Fruit fly (Drosophila melanogaster): Measurements from ENCODE around the gene CG32645.
A peak's percentile ranks its signal among the peaks of the same experiment; 100 is the strongest.

CG32645 gene

DNA sequence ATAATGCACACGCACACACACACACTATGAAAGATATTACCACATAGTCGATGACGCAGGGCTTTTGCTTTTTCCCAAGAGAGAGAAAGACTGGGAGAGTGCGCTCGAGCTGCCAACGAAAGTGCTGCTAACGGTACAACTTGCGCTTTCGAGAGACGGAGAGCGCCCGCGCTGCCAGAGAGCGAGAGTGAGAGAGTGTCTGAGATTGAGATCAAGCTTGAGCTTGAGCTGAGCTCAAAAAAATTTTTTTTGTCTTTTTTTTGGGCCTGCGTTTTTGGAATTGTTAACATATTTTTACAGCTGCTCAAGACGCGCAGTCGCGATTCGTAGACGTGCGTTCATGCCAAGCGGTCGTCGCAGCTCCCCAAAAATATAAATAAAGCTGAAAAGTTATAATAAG is at the start of gene CG32645:
Gene CG32645, plus strand, starts transcription at position 313 of the 400 bp plus-strand sequence.
- TF ChIP-seq esn (GFP tag; optimal IDR thresholded peaks at IDR 0.05) (no peak), topi (GFP tag; optimal IDR thresholded peaks at IDR 0.05) (no peak), lz (GFP tag; optimal IDR thresholded peaks at IDR 0.05) (no peak), OdsH (GFP tag; optimal IDR thresholded peaks at IDR 0.05) (no peak), CG34406 (GFP tag; optimal IDR thresholded peaks at IDR 0.05) (no peak), Blimp-1 (GFP tag; optimal IDR thresholded peaks at IDR 0.05) (peak; percentile 98), Smox (GFP tag; optimal IDR thresholded peaks at IDR 0.05) (no peak), acj6 (GFP tag; optimal IDR thresholded peaks at IDR 0.05) (no peak), CG32006 (GFP tag; optimal IDR thresholded peaks at IDR 0.05) (no peak), CG6808 (GFP tag; optimal IDR thresholded peaks at IDR 0.05) (no peak), pdm3 (GFP tag; optimal IDR thresholded peaks at IDR 0.05) (no peak), CG6854 (GFP tag; optimal IDR thresholded peaks at IDR 0.05) (peak; percentile 82), dac (GFP tag; optimal IDR thresholded peaks at IDR 0.05) (no peak), CG3919 (GFP tag; optimal IDR thresholded peaks at IDR 0.05) (peak; percentile 11), net (GFP tag; optimal IDR thresholded peaks at IDR 0.05) (no peak), CG11902 (GFP tag; optimal IDR thresholded peaks at IDR 0.05) (no peak), achi (GFP tag; optimal IDR thresholded peaks at IDR 0.05) (no peak), CG6276 (GFP tag; optimal IDR thresholded peaks at IDR 0.05) (peak; percentile 48), CG9139 (GFP tag; optimal IDR thresholded peaks at IDR 0.05) (no peak), CG1621 (tag; optimal IDR thresholded peaks at IDR 0.05) (no peak), CG10669 (GFP tag; optimal IDR thresholded peaks at IDR 0.05) (no peak), fd85E (GFP tag; optimal IDR thresholded peaks at IDR 0.05) (no peak), Eip75B (GFP tag; optimal IDR thresholded peaks at IDR 0.05) (no peak), Sox102F (GFP tag; optimal IDR thresholded peaks at IDR 0.05) (no peak), CG11294 (GFP tag; IDR thresholded peaks at IDR 0.05) (no peak), CG7368 (GFP tag; optimal IDR thresholded peaks at IDR 0.05) (no peak), CG3032 (tag; optimal IDR thresholded peaks at IDR 0.05) (no peak), CG8632 (GFP tag; optimal IDR thresholded peaks at IDR 0.05) (no peak), CG4318 (GFP tag; optimal IDR thresholded peaks at IDR 0.05) (no peak), CG16779 (tag; optimal IDR thresholded peaks at IDR 0.05) (no peak), Hr39 (GFP tag; optimal IDR thresholded peaks at IDR 0.05) (no peak), Met (GFP tag; optimal IDR thresholded peaks at IDR 0.05) (no peak), CG15336 (GFP tag; IDR thresholded peaks at IDR 0.05) (peak; percentile 38; the same call in 1 of the 2 replicates), CG8119 (GFP tag; IDR thresholded peaks at IDR 0.05) (peak; percentile 42; the same call in 2 of the 3 replicates), spab (GFP tag; optimal IDR thresholded peaks at IDR 0.05) (no peak), CG10631 (GFP tag; optimal IDR thresholded peaks at IDR 0.05) (no peak), Hr38 (GFP tag; optimal IDR thresholded peaks at IDR 0.05) (no peak), CG6792 (GFP tag; optimal IDR thresholded peaks at IDR 0.05) (no peak), vri (GFP tag; optimal IDR thresholded peaks at IDR 0.05) (peak; percentile 63), Hr4 (GFP tag; optimal IDR thresholded peaks at IDR 0.05) (no peak), CG31627 (GFP tag; optimal IDR thresholded peaks at IDR 0.05) (no peak), Sox14 (GFP tag; optimal IDR thresholded peaks at IDR 0.05) (no peak), svp (GFP tag) (no peak), salr (GFP tag; optimal IDR thresholded peaks at IDR 0.05) (no peak), Lpt (GFP tag; optimal IDR thresholded peaks at IDR 0.05) (peak; percentile 0), Eip93F (GFP tag; optimal IDR thresholded peaks at IDR 0.05) (no peak), CG6163 (GFP tag; IDR thresholded peaks at IDR 0.05) (0 out of 3 replicates have a peak, but pooled peaks have one; percentile 30), eg (GFP tag; IDR thresholded peaks at IDR 0.05) (peak; percentile 51; the same call in 1 of the 3 replicates), CG11762 (GFP tag; optimal IDR thresholded peaks at IDR 0.05; ENCODE audit: insufficient read depth) (no peak), fd59A (GFP tag; optimal IDR thresholded peaks at IDR 0.05) (no peak), Eip78C (GFP tag) (peak; percentile 51), Ets21C (GFP tag; optimal IDR thresholded peaks at IDR 0.05) (no peak), CG8319 (GFP tag; optimal IDR thresholded peaks at IDR 0.05) (no peak), Ets96B (tag; optimal IDR thresholded peaks at IDR 0.05) (no peak)

Data from whole organism, prepupa.